Worm (Caenorhabditis elegans) whole organism, L4 larva: ENCODE results near the gene pes-23.

Experiments used
- F37D6.2 ChIP-seq: sonication (generic microtip); optimal IDR thresholded peaks from 2 replicates; lab custom pipeline; 2016; ENCODE audit warnings: mild to moderate bottlenecking, missing genetic modification characterization, missing compliant biosample characterization
- F49E8.2 ChIP-seq: sonication (generic microtip); optimal IDR thresholded peaks from 2 replicates; lab custom pipeline; 2016; ENCODE audit warnings: missing compliant biosample characterization, mild to moderate bottlenecking, missing genetic modification characterization, borderline replicate concordance
- R02D3.7 ChIP-seq: fragments of 150-350 bp; sonication (generic microtip); optimal IDR thresholded peaks from 3 replicates; lab custom pipeline; 2014; ENCODE audit warnings: missing biosample characterization, missing genetic modification characterization
- Y75B8A.6 ChIP-seq: fragments of 200-800 bp; sonication (Bioruptor generic); IDR thresholded peaks from 2 replicates; pipeline ENCODE4 v1.3.6; 2022; ENCODE audit warnings: missing genetic modification reagents, missing genetic modification characterization, missing compliant biosample characterization
- ZK337.2 ChIP-seq: fragments of 200-800 bp; sonication (Bioruptor generic); IDR thresholded peaks from 2 replicates; pipeline ENCODE4 v1.3.6; 2022; ENCODE audit warnings: missing genetic modification reagents, missing genetic modification characterization, missing compliant biosample characterization
- ZK546.5 ChIP-seq, 2 experiments: sonication (generic microtip); optimal IDR thresholded peaks; 2 replicates each; lab custom pipeline; 2017; ENCODE audit warnings: missing biosample characterization in 2 of 2, missing genetic modification characterization in 2 of 2
- ama-1 ChIP-seq: fragments of 150-350 bp; optimal IDR thresholded peaks from 2 replicates; lab custom pipeline; 2014; ENCODE audit warnings: inconsistent platforms, mixed read lengths
- arid-1 ChIP-seq: fragments of 200-800 bp; sonication (Bioruptor generic); conservative IDR thresholded peaks from 2 replicates; pipeline ENCODE4 v1.3.6; 2022; ENCODE audit warnings: missing genetic modification reagents, missing genetic modification characterization, missing compliant biosample characterization
- ceh-20 ChIP-seq: fragments of 200-800 bp; sonication (Bioruptor generic); IDR thresholded peaks from 2 replicates; pipeline ENCODE4 v1.3.6; 2022; ENCODE audit warnings: missing genetic modification reagents, missing genetic modification characterization, missing compliant biosample characterization
- ceh-32 ChIP-seq: sonication (generic microtip); optimal IDR thresholded peaks from 2 replicates; lab custom pipeline; 2016; ENCODE audit warnings: mild to moderate bottlenecking, missing genetic modification characterization, missing compliant biosample characterization; ENCODE audit not compliant: poor library complexity
- ces-1 ChIP-seq: fragments of 150-350 bp; sonication (generic microtip); optimal IDR thresholded peaks from 4 replicates; lab custom pipeline; 2014; ENCODE audit warnings: missing biosample characterization, missing genetic modification reagents, missing genetic modification characterization
- ctbp-1 ChIP-seq: fragments of 200-800 bp; sonication (Bioruptor generic); IDR thresholded peaks from 2 replicates; pipeline ENCODE4 v1.3.6; 2022; ENCODE audit warnings: missing genetic modification reagents, missing genetic modification characterization, missing compliant biosample characterization
- dmd-9 ChIP-seq: fragments of 200-800 bp; sonication (Bioruptor generic); IDR thresholded peaks from 2 replicates; pipeline ENCODE4 v1.3.6; 2022; ENCODE audit warnings: missing genetic modification reagents, missing genetic modification characterization, missing compliant biosample characterization
- dpl-1 ChIP-seq: fragments of 150-350 bp; optimal IDR thresholded peaks from 2 replicates; lab custom pipeline; 2014; ENCODE audit warnings: missing biosample characterization, missing genetic modification reagents, missing genetic modification characterization
- dve-1 ChIP-seq: sonication (generic microtip); optimal IDR thresholded peaks from 2 replicates; lab custom pipeline; 2017; ENCODE audit warnings: antibody characterized with exemption, mild to moderate bottlenecking, missing genetic modification characterization, missing compliant biosample characterization; ENCODE audit not compliant: insufficient read depth
- egl-27 ChIP-seq: sonication (generic microtip); optimal IDR thresholded peaks from 3 replicates; lab custom pipeline; 2017; ENCODE audit warnings: missing biosample characterization, missing genetic modification reagents, missing genetic modification characterization
- egl-43 ChIP-seq: fragments of 200-800 bp; sonication (Bioruptor generic); IDR thresholded peaks from 2 replicates; pipeline ENCODE4 v1.3.6; 2022; ENCODE audit warnings: missing genetic modification reagents, missing genetic modification characterization, missing compliant biosample characterization
- gei-8 ChIP-seq: fragments of 200-800 bp; sonication (Bioruptor generic); optimal IDR thresholded peaks from 2 replicates; lab custom pipeline; 2018; ENCODE audit warnings: mild to moderate bottlenecking, missing genetic modification characterization, missing compliant biosample characterization
- hlh-11 ChIP-seq: fragments of 200-800 bp; sonication (Bioruptor generic); optimal IDR thresholded peaks from 2 replicates; lab custom pipeline; 2018; ENCODE audit warnings: mild to moderate bottlenecking, missing genetic modification characterization, missing compliant biosample characterization
- hlh-30 ChIP-seq: sonication (generic microtip); optimal IDR thresholded peaks from 2 replicates; lab custom pipeline; 2017; ENCODE audit warnings: antibody characterized with exemption, mild to moderate bottlenecking, missing genetic modification characterization, missing compliant biosample characterization; ENCODE audit not compliant: insufficient read depth
- hmg-1.1 ChIP-seq: fragments of 200-800 bp; sonication (Bioruptor generic); IDR thresholded peaks from 2 replicates; pipeline ENCODE4 v1.3.6; 2022; ENCODE audit warnings: missing genetic modification reagents, missing genetic modification characterization, missing compliant biosample characterization
- jun-1 ChIP-seq: fragments of 150-350 bp; optimal IDR thresholded peaks from 2 replicates; lab custom pipeline; 2014; ENCODE audit warnings: missing biosample characterization, missing genetic modification reagents, missing genetic modification characterization
- lin-15B ChIP-seq: fragments of 150-350 bp; sonication (generic microtip); optimal IDR thresholded peaks from 3 replicates; lab custom pipeline; 2014; ENCODE audit warnings: missing biosample characterization, missing genetic modification characterization
- lin-29 ChIP-seq: fragments of 200-800 bp; sonication (Bioruptor generic); IDR thresholded peaks from 2 replicates; pipeline ENCODE4 v1.3.6; 2022; ENCODE audit warnings: missing genetic modification reagents, missing genetic modification characterization, missing compliant biosample characterization
- lin-38 ChIP-seq: fragments of 200-800 bp; sonication (Bioruptor generic); IDR thresholded peaks from 2 replicates; pipeline ENCODE4 v1.3.6; 2022; ENCODE audit warnings: missing genetic modification reagents, missing genetic modification characterization, missing compliant biosample characterization
- lsy-2 ChIP-seq, 2 experiments: fragments of 150-350 bp in 1 of 2; sonication (generic microtip) in 1 of 2; optimal IDR thresholded peaks; 2 replicates each; lab custom pipeline; 2014 to 2017; ENCODE audit warnings: missing biosample characterization in 2 of 2, missing genetic modification characterization in 2 of 2
- madf-5 ChIP-seq, 2 experiments: fragments of 200-800 bp; sonication (Bioruptor generic); IDR thresholded peaks; 2 replicates each; pipeline ENCODE4 v1.3.6; 2022; ENCODE audit warnings: missing compliant biosample characterization in 2 of 2, missing genetic modification characterization in 2 of 2
- madf-9 ChIP-seq: fragments of 200-800 bp; sonication (Bioruptor generic); conservative IDR thresholded peaks from 2 replicates; pipeline ENCODE4 v1.3.6; 2022; ENCODE audit warnings: missing genetic modification reagents, missing genetic modification characterization, missing compliant biosample characterization
- mdl-1 ChIP-seq, 2 experiments: fragments of 150-350 bp in 1 of 2; sonication (generic microtip) in 1 of 2; optimal IDR thresholded peaks; 2 replicates each; lab custom pipeline; 2014 to 2017; ENCODE audit warnings: missing biosample characterization in 2 of 2, missing genetic modification characterization in 2 of 2
- mdt-29 ChIP-seq: fragments of 200-800 bp; sonication (Bioruptor generic); IDR thresholded peaks from 2 replicates; pipeline ENCODE4 v1.3.6; 2022; ENCODE audit warnings: missing genetic modification reagents, missing genetic modification characterization, missing compliant biosample characterization
- mes-2 ChIP-seq: sonication (generic microtip); optimal IDR thresholded peaks from 2 replicates; lab custom pipeline; 2016; ENCODE audit warnings: missing genotype, mild to moderate bottlenecking, missing genetic modification characterization, missing compliant biosample characterization; ENCODE audit not compliant: poor library complexity, severe bottlenecking
- nhr-237 ChIP-seq: sonication (generic microtip); optimal IDR thresholded peaks from 2 replicates; lab custom pipeline; 2017; ENCODE audit warnings: missing biosample characterization, missing genetic modification characterization
- nhr-25 ChIP-seq: sonication (generic microtip); optimal IDR thresholded peaks from 2 replicates; lab custom pipeline; 2017; ENCODE audit warnings: missing genetic modification characterization, mild to moderate bottlenecking, missing compliant biosample characterization, antibody characterized with exemption, moderate library complexity, borderline replicate concordance; ENCODE audit not compliant: insufficient read depth
- nhr-28 ChIP-seq: fragments of 150-350 bp; optimal IDR thresholded peaks from 2 replicates; lab custom pipeline; 2014; ENCODE audit warnings: missing biosample characterization, missing genetic modification characterization
- nhr-48 ChIP-seq: sonication (generic microtip); optimal IDR thresholded peaks from 2 replicates; lab custom pipeline; 2016; ENCODE audit warnings: mild to moderate bottlenecking, missing genetic modification characterization, missing compliant biosample characterization
- nhr-77 ChIP-seq: fragments of 150-350 bp; optimal IDR thresholded peaks from 2 replicates; lab custom pipeline; 2014; ENCODE audit warnings: missing biosample characterization, missing genetic modification characterization
- pqm-1 ChIP-seq: sonication (generic microtip); optimal IDR thresholded peaks from 2 replicates; lab custom pipeline; 2017; ENCODE audit warnings: missing biosample characterization, missing genetic modification characterization
- rbr-2 ChIP-seq: sonication (generic microtip); optimal IDR thresholded peaks from 2 replicates; lab custom pipeline; 2016; ENCODE audit warnings: missing genotype, missing genetic modification characterization, missing compliant biosample characterization
- saeg-2 ChIP-seq: fragments of 200-800 bp; sonication (Bioruptor generic); IDR thresholded peaks from 2 replicates; pipeline ENCODE4 v1.3.6; 2022; ENCODE audit warnings: missing genetic modification reagents, missing genetic modification characterization, missing compliant biosample characterization
- set-16 ChIP-seq: fragments of 200-800 bp; sonication (Bioruptor generic); IDR thresholded peaks from 2 replicates; pipeline ENCODE4 v1.3.6; 2022; ENCODE audit warnings: missing genetic modification reagents, missing genetic modification characterization, missing compliant biosample characterization
- skn-1 ChIP-seq: fragments of 150-350 bp; optimal IDR thresholded peaks from 2 replicates; lab custom pipeline; 2014; ENCODE audit warnings: missing biosample characterization, missing genetic modification characterization
- snpc-4 ChIP-seq: fragments of 150-350 bp; optimal IDR thresholded peaks from 2 replicates; lab custom pipeline; 2014; ENCODE audit warnings: missing biosample characterization, missing genetic modification characterization
- spr-1 ChIP-seq: sonication (generic microtip); optimal IDR thresholded peaks from 2 replicates; lab custom pipeline; 2016; ENCODE audit warnings: mild to moderate bottlenecking, missing genetic modification characterization, missing compliant biosample characterization
- spr-3 ChIP-seq: fragments of 200-800 bp; sonication (Bioruptor generic); optimal IDR thresholded peaks from 2 replicates; lab custom pipeline; 2018; ENCODE audit warnings: mild to moderate bottlenecking, missing genetic modification characterization, missing compliant biosample characterization
- unc-62 ChIP-seq, 3 experiments: fragments of 150-350 bp in 1 of 3; sonication (generic microtip); optimal IDR thresholded peaks in 2 of 3; peaks in 1 of 3; 1 replicate in 1 of 3; 2 replicates in 2 of 3; lab custom pipeline; 2014 to 2017; ENCODE audit warnings: missing biosample characterization in 3 of 3, missing genetic modification characterization in 3 of 3, missing genetic modification reagents in 3 of 3, missing genotype in 1 of 3
- zag-1 ChIP-seq: fragments of 150-350 bp; optimal IDR thresholded peaks from 2 replicates; lab custom pipeline; 2014; ENCODE audit warnings: missing biosample characterization, missing genetic modification characterization
- zfp-3 ChIP-seq: fragments of 200-800 bp; sonication (Bioruptor generic); conservative IDR thresholded peaks from 2 replicates; pipeline ENCODE4 v1.3.6; 2022; ENCODE audit warnings: missing genetic modification reagents, missing genetic modification characterization, missing compliant biosample characterization
- zip-2 ChIP-seq: fragments of 150-350 bp; optimal IDR thresholded peaks from 2 replicates; lab custom pipeline; 2014; ENCODE audit warnings: missing biosample characterization, missing genetic modification characterization
- ztf-11 ChIP-seq: fragments of 150-350 bp; optimal IDR thresholded peaks from 2 replicates; lab custom pipeline; 2014; ENCODE audit warnings: missing biosample characterization, missing genetic modification characterization

pes-23 gene

DNA sequence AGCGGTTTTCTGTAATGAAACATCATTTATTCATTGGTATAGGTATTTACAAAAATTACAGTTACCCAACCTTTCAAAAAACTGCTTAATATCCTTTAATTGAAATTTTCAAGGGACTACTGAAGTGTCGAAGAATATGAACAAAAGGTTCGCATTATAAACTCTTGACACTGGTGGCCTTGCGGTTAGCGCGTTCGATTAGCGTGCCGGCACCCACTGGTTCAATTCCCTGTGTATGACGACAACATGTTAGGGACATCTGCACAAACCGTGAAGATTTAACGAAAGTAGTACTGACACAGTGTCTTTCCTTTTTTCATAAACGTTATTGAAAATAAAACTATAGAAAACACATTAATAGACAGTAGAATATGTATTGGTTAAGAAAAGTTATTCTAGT lies 33.5 kb upstream of the pes-23 start (continued):
- TF ChIP-seq lin-29 (GFP tag; lab: Robert Waterston, UW) (0 out of 2 replicates have a peak, but pooled peaks have one; percentile 39), egl-27 (tag; lab: Kevin White, UChicago) (no peak), saeg-2 (GFP tag; lab: Robert Waterston, UW) (peak; percentile 36; the same call in 1 of the 2 replicates), Y75B8A.6 (GFP tag; lab: Robert Waterston, UW) (peak; percentile 79; the same call in 1 of the 2 replicates), hmg-1.1 (peak; percentile 76), lin-15B (tag; lab: Kevin White, UChicago) (no peak), rbr-2 (peak; percentile 73), gei-8 (GFP tag; lab: Kevin White, UChicago) (peak; percentile 70), arid-1 (GFP tag; lab: Robert Waterston, UW) (peak; percentile 91), mes-2 (tag; lab: Kevin White, UChicago) (peak; percentile 85), F49E8.2 (tag; lab: Kevin White, UChicago) (peak; percentile 68), R02D3.7 (tag; lab: Kevin White, UChicago) (peak; percentile 2), zag-1 (no peak), ama-1 (lab: Kevin White, UChicago) (no peak), nhr-77 (tag; lab: Kevin White, UChicago) (no peak), pqm-1 (tag; lab: Kevin White, UChicago) (no peak), dpl-1 (GFP tag; lab: Kevin White, UChicago) (no peak), madf-5 (GFP tag; IDR thresholded peaks at IDR 0.05; lab: Robert Waterston, UW) (peak; percentile 84 to 88; a peak in 3 of 4 replicates), zip-2 (tag; lab: Kevin White, UChicago) (no peak), mdl-1 (tag; optimal IDR thresholded peaks at IDR 0.05; lab: Kevin White, UChicago) (peak in 1 of 2 experiments; percentile 14), ceh-32 (tag; lab: Kevin White, UChicago) (no peak), nhr-237 (tag; lab: Kevin White, UChicago) (no peak), zfp-3 (peak; percentile 25; the same call in 1 of the 2 replicates), lin-38 (GFP tag; lab: Robert Waterston, UW) (no peak; the same call in 1 of the 2 replicates), spr-3 (GFP tag; lab: Kevin White, UChicago) (peak; percentile 67), nhr-48 (tag; lab: Kevin White, UChicago) (peak; percentile 61), ceh-20 (GFP tag; lab: Robert Waterston, UW) (peak; percentile 64; the same call in 1 of the 2 replicates), spr-1 (tag; lab: Kevin White, UChicago) (peak; percentile 75), hlh-30 (tag; lab: Kevin White, UChicago) (peak; percentile 62), jun-1 (tag; lab: Kevin White, UChicago) (no peak), egl-43 (GFP tag; lab: Robert Waterston, UW) (peak; percentile 96), madf-9 (GFP tag; lab: Robert Waterston, UW) (peak; percentile 90), ZK546.5 (tag; optimal IDR thresholded peaks at IDR 0.05; lab: Kevin White, UChicago) (no peak), lsy-2 (tag; optimal IDR thresholded peaks at IDR 0.05; lab: Kevin White, UChicago) (no peak), hlh-11 (tag; lab: Kevin White, UChicago) (peak; percentile 68), nhr-28 (peak; percentile 20), F37D6.2 (tag; lab: Kevin White, UChicago) (no peak), ztf-11 (no peak), ctbp-1 (GFP tag; lab: Robert Waterston, UW) (peak; percentile 81), mdt-29 (GFP tag; lab: Robert Waterston, UW) (peak; percentile 60; the same call in 1 of the 2 replicates), unc-62 (GFP tag; optimal IDR thresholded peaks at IDR 0.05 in 1 of 2; lab: Kevin White, UChicago) (peak in 1 of 2 experiments; percentile 53), unc-62 (tag; optimal IDR thresholded peaks at IDR 0.05; lab: Kevin White, UChicago) (no peak), ZK337.2 (GFP tag; lab: Robert Waterston, UW) (0 out of 2 replicates have a peak, but pooled peaks have one; percentile 4), dve-1 (tag; lab: Kevin White, UChicago) (peak; percentile 72), set-16 (no peak), nhr-25 (tag; lab: Kevin White, UChicago) (no peak), dmd-9 (GFP tag; lab: Robert Waterston, UW) (peak; percentile 69; the same call in 1 of the 2 replicates), snpc-4 (no peak), ces-1 (GFP tag; lab: Kevin White, UChicago) (no peak), skn-1 (tag; lab: Kevin White, UChicago) (no peak)
